Worm (Caenorhabditis elegans) whole organism, L2 larva: ENCODE data around the gene clec-167.
A peak's percentile ranks its signal among the peaks of the same experiment; 100 is the strongest.

Experiments used
- ZK546.5 ChIP-seq: sonication (generic microtip); optimal IDR thresholded peaks from 2 replicates; lab custom pipeline; 2017; ENCODE audit warnings: missing biosample characterization, missing genetic modification characterization
- ama-1 ChIP-seq: fragments of 150-350 bp; optimal IDR thresholded peaks from 2 replicates; lab custom pipeline; 2018; ENCODE audit warnings: inconsistent platforms
- dmd-4 ChIP-seq: sonication (generic microtip); optimal IDR thresholded peaks from 2 replicates; lab custom pipeline; 2017; ENCODE audit warnings: missing biosample characterization, missing genetic modification characterization
- elt-1 ChIP-seq: fragments of 150-350 bp; optimal IDR thresholded peaks from 2 replicates; lab custom pipeline; 2014; ENCODE audit warnings: missing biosample characterization, missing genetic modification characterization
- fos-1 ChIP-seq: fragments of 150-350 bp; optimal IDR thresholded peaks from 2 replicates; lab custom pipeline; 2014; ENCODE audit warnings: missing biosample characterization, missing genetic modification characterization
- nhr-11 ChIP-seq: fragments of 150-350 bp; optimal IDR thresholded peaks from 2 replicates; lab custom pipeline; 2014; ENCODE audit warnings: missing biosample characterization, missing genetic modification characterization
- nhr-77 ChIP-seq: fragments of 150-350 bp; optimal IDR thresholded peaks from 2 replicates; lab custom pipeline; 2014; ENCODE audit warnings: missing biosample characterization, missing genetic modification characterization
- skn-1 ChIP-seq: sonication (generic microtip); optimal IDR thresholded peaks from 2 replicates; lab custom pipeline; 2017; ENCODE audit warnings: missing biosample characterization, missing genetic modification characterization
- unc-39 ChIP-seq: fragments of 150-350 bp; optimal IDR thresholded peaks from 2 replicates; lab custom pipeline; 2014; ENCODE audit warnings: missing biosample characterization, missing genetic modification characterization
- unc-62 ChIP-seq: fragments of 150-350 bp; optimal IDR thresholded peaks from 2 replicates; lab custom pipeline; 2014; ENCODE audit warnings: missing biosample characterization, missing genetic modification reagents, missing genetic modification characterization

ce11 chrIV:1211902-1212301 lies 43.6 kb downstream of the clec-167 start:
- TF ChIP-seq nhr-11 (tag; lab: Kevin White, UChicago): no peak
- no peak for TF ChIP-seq nhr-77
- TF ChIP-seq ZK546.5 (tag; lab: Kevin White, UChicago): no peak
- TF ChIP-seq elt-1 (tag; lab: Kevin White, UChicago): no peak
- TF ChIP-seq ama-1: no peak
- TF ChIP-seq unc-62 (GFP tag; lab: Kevin White, UChicago): no peak
- no peak for TF ChIP-seq skn-1
- no peak for TF ChIP-seq dmd-4 (tag; lab: Kevin White, UChicago)
- TF ChIP-seq unc-39: no peak
- peak; percentile 78 for TF ChIP-seq fos-1 (tag; lab: Kevin White, UChicago)
